Worm (Caenorhabditis elegans) whole organism, young adult: ENCODE data around the gene lias-1.

Source experiments
- B0019.2 ChIP-seq: fragments of 200-800 bp; sonication (Bioruptor generic); conservative IDR thresholded peaks from 2 replicates; pipeline ENCODE4 v1.3.6; 2022; ENCODE audit warnings: missing genetic modification reagents, missing genetic modification characterization, missing compliant biosample characterization
- B0336.3 ChIP-seq: fragments of 200-800 bp; sonication (Bioruptor generic); IDR thresholded peaks from 2 replicates; pipeline ENCODE4 v1.3.6; 2022; ENCODE audit warnings: missing genetic modification characterization, missing compliant biosample characterization
- F33H1.4 ChIP-seq: fragments of 200-800 bp; sonication (Bioruptor generic); IDR thresholded peaks from 2 replicates; pipeline ENCODE4 v1.3.6; 2022; ENCODE audit warnings: missing genetic modification reagents, missing genetic modification characterization, missing compliant biosample characterization
- F55B11.4 ChIP-seq: sonication (generic microtip); optimal IDR thresholded peaks from 2 replicates; lab custom pipeline; 2016; ENCODE audit warnings: missing compliant biosample characterization, missing genetic modification characterization, borderline replicate concordance; ENCODE audit not compliant: insufficient read depth
- T07F8.4 ChIP-seq: sonication (generic microtip); optimal IDR thresholded peaks from 2 replicates; lab custom pipeline; 2016; ENCODE audit warnings: mild to moderate bottlenecking, missing genetic modification characterization, moderate library complexity, missing compliant biosample characterization
- Y53F4B.3 ChIP-seq: fragments of 200-800 bp; sonication (Bioruptor generic); IDR thresholded peaks from 2 replicates; pipeline ENCODE4 v1.3.6; 2022; ENCODE audit warnings: missing genetic modification reagents, missing genetic modification characterization, missing compliant biosample characterization
- Y79H2A.3 ChIP-seq: fragments of 200-800 bp; sonication (Bioruptor generic); conservative IDR thresholded peaks from 2 replicates; pipeline ENCODE4 v1.3.6; 2022; ENCODE audit warnings: missing genetic modification reagents, missing genetic modification characterization, missing compliant biosample characterization
- ZK185.1 ChIP-seq: sonication (generic microtip); optimal IDR thresholded peaks from 2 replicates; lab custom pipeline; 2016; ENCODE audit warnings: mild to moderate bottlenecking, missing genetic modification characterization, missing compliant biosample characterization; ENCODE audit not compliant: poor library complexity, severe bottlenecking
- aptf-3 ChIP-seq: fragments of 200-800 bp; sonication (Bioruptor generic); IDR thresholded peaks from 2 replicates; pipeline ENCODE4 v1.3.6; 2022; ENCODE audit warnings: missing genetic modification characterization, missing compliant biosample characterization
- atf-7 ChIP-seq: sonication (generic microtip); optimal IDR thresholded peaks from 2 replicates; lab custom pipeline; 2017; ENCODE audit warnings: mild to moderate bottlenecking, missing genetic modification characterization, missing compliant biosample characterization
- attf-5 ChIP-seq: fragments of 200-800 bp; sonication (Bioruptor generic); optimal IDR thresholded peaks from 2 replicates; lab custom pipeline; 2018; ENCODE audit warnings: mild to moderate bottlenecking, missing genetic modification characterization, missing compliant biosample characterization
- bed-1 ChIP-seq: fragments of 200-800 bp; sonication (Bioruptor generic); IDR thresholded peaks from 2 replicates; pipeline ENCODE4 v1.3.6; 2022; ENCODE audit warnings: missing genetic modification reagents, missing genetic modification characterization, missing compliant biosample characterization
- cebp-2 ChIP-seq: fragments of 200-800 bp; sonication (Bioruptor generic); IDR thresholded peaks from 2 replicates; pipeline ENCODE4 v1.3.6; 2022; ENCODE audit warnings: missing genetic modification characterization, missing compliant biosample characterization
- ceh-100 ChIP-seq: fragments of 200-800 bp; sonication (Bioruptor generic); IDR thresholded peaks from 2 replicates; pipeline ENCODE4 v1.3.6; 2022; ENCODE audit warnings: missing genetic modification reagents, missing genetic modification characterization, missing compliant biosample characterization
- ceh-40 ChIP-seq: fragments of 200-800 bp; sonication (Bioruptor generic); IDR thresholded peaks from 2 replicates; pipeline ENCODE4 v1.3.6; 2022; ENCODE audit warnings: missing genetic modification characterization, missing compliant biosample characterization
- ceh-79 ChIP-seq: sonication (generic microtip); optimal IDR thresholded peaks from 2 replicates; lab custom pipeline; 2017; ENCODE audit warnings: mild to moderate bottlenecking, missing genetic modification characterization, missing compliant biosample characterization
- dpl-1 ChIP-seq: fragments of 150-350 bp; optimal IDR thresholded peaks from 2 replicates; lab custom pipeline; 2014; ENCODE audit warnings: missing biosample characterization, missing genetic modification reagents, missing genetic modification characterization
- egrh-3 ChIP-seq: fragments of 200-800 bp; sonication (Bioruptor generic); IDR thresholded peaks from 2 replicates; pipeline ENCODE4 v1.3.6; 2022; ENCODE audit warnings: missing genetic modification reagents, missing genetic modification characterization, missing compliant biosample characterization
- hlh-12 ChIP-seq: sonication (generic microtip); optimal IDR thresholded peaks from 2 replicates; lab custom pipeline; 2016; ENCODE audit warnings: missing genetic modification characterization, missing compliant biosample characterization
- let-526 ChIP-seq: fragments of 200-800 bp; sonication (Bioruptor generic); IDR thresholded peaks from 2 replicates; pipeline ENCODE4 v1.3.6; 2022; ENCODE audit warnings: missing genetic modification reagents, missing genetic modification characterization, missing compliant biosample characterization
- let-607 ChIP-seq, 2 experiments: fragments of 200-800 bp in 1 of 2; sonication (Bioruptor generic) in 1 of 2; sonication (generic microtip) in 1 of 2; optimal IDR thresholded peaks; 2 replicates each; lab custom pipeline; 2016 to 2018; ENCODE audit warnings: mild to moderate bottlenecking in 2 of 2, missing compliant biosample characterization in 2 of 2, missing genetic modification characterization in 2 of 2, moderate library complexity in 2 of 2, missing genotype in 1 of 2
- lin-26 ChIP-seq: fragments of 200-800 bp; sonication (Bioruptor generic); IDR thresholded peaks from 2 replicates; pipeline ENCODE4 v1.3.6; 2022; ENCODE audit warnings: missing genetic modification reagents, missing genetic modification characterization, missing compliant biosample characterization
- lin-40 ChIP-seq: sonication (generic microtip); optimal IDR thresholded peaks from 2 replicates; lab custom pipeline; 2016; ENCODE audit warnings: missing genetic modification characterization, mild to moderate bottlenecking, missing compliant biosample characterization, missing genotype, missing genetic modification reagents
- lir-1 ChIP-seq: fragments of 200-800 bp; sonication (Bioruptor generic); conservative IDR thresholded peaks from 2 replicates; pipeline ENCODE4 v1.3.6; 2022; ENCODE audit warnings: missing genetic modification reagents, missing genetic modification characterization, missing compliant biosample characterization
- lsy-27 ChIP-seq: sonication (generic microtip); optimal IDR thresholded peaks from 2 replicates; lab custom pipeline; 2017; ENCODE audit warnings: missing genetic modification characterization, mild to moderate bottlenecking, missing compliant biosample characterization, antibody characterized with exemption, missing genotype, borderline replicate concordance; ENCODE audit not compliant: insufficient read depth
- mel-28 ChIP-seq: sonication (generic microtip); optimal IDR thresholded peaks from 2 replicates; lab custom pipeline; 2016; ENCODE audit warnings: borderline replicate concordance, mild to moderate bottlenecking, missing genetic modification characterization, missing compliant biosample characterization
- mxl-1 ChIP-seq: sonication (generic microtip); optimal IDR thresholded peaks from 2 replicates; lab custom pipeline; 2016; ENCODE audit warnings: missing genetic modification characterization, missing compliant biosample characterization
- sdz-38 ChIP-seq: sonication (generic microtip); optimal IDR thresholded peaks from 2 replicates; lab custom pipeline; 2016; ENCODE audit warnings: missing genotype, missing genetic modification characterization, missing compliant biosample characterization
- sea-2 ChIP-seq: fragments of 200-800 bp; sonication (Bioruptor generic); IDR thresholded peaks from 2 replicates; pipeline ENCODE4 v1.3.6; 2022; ENCODE audit warnings: missing genetic modification characterization, missing compliant biosample characterization
- snpc-1.3 ChIP-seq: sonication (generic microtip); optimal IDR thresholded peaks from 2 replicates; lab custom pipeline; 2017; ENCODE audit warnings: missing genetic modification characterization, mild to moderate bottlenecking, missing compliant biosample characterization, antibody characterized with exemption, moderate library complexity, missing genotype, missing genetic modification reagents; ENCODE audit not compliant: insufficient read depth
- snpc-3.4 ChIP-seq: sonication (generic microtip); optimal IDR thresholded peaks from 2 replicates; lab custom pipeline; 2017; ENCODE audit warnings: missing genetic modification characterization, mild to moderate bottlenecking, missing compliant biosample characterization, antibody characterized with exemption, moderate library complexity, missing genotype, missing genetic modification reagents
- snpc-4 ChIP-seq, 5 experiments: fragments of 150-350 bp in 1 of 5; sonication (generic microtip) in 4 of 5; optimal IDR thresholded peaks; 2 replicates each; lab custom pipeline; 2014 to 2018; ENCODE audit warnings: missing genetic modification characterization in 5 of 5, missing biosample characterization in 3 of 5, antibody characterized with exemption in 2 of 5, mild to moderate bottlenecking in 2 of 5, missing compliant biosample characterization in 2 of 5, missing genotype in 2 of 5, moderate library complexity in 2 of 5, missing genetic modification reagents in 1 of 5
- ztf-26 ChIP-seq: sonication (generic microtip); optimal IDR thresholded peaks from 2 replicates; lab custom pipeline; 2017; ENCODE audit warnings: missing genetic modification characterization, missing compliant biosample characterization
- ztf-28 ChIP-seq: fragments of 200-800 bp; sonication (Bioruptor generic); IDR thresholded peaks from 2 replicates; pipeline ENCODE4 v1.3.6; 2022; ENCODE audit warnings: missing genetic modification reagents, missing genetic modification characterization, missing compliant biosample characterization

Gene lias-1

DNA sequence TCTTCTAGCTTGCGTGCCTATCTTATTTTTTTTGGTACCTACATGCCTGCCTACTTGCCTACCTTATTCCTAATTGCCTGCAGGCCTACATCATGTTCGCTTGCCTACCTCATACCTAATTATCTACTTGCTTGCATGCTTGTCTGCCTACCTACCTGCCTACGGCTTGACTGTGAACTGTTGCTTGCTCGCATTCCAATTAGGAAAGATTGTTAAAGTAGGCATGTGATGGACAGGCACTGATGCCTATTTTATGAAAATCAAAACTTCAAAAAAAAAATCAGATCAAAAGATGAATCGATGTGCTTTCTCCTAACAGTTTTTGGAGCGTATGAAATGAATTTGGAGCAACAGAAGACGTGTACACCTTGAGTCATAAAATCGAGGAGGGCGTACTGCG, 45.5 kb upstream of the lias-1 start:
- TF ChIP-seq B0019.2 (GFP tag; lab: Robert Waterston, UW) (no peak), F33H1.4 (no peak), lin-26 (GFP tag; lab: Robert Waterston, UW) (no peak), ztf-26 (tag; lab: Kevin White, UChicago) (no peak), dpl-1 (no peak), Y79H2A.3 (GFP tag; lab: Robert Waterston, UW) (no peak)
- TF ChIP-seq, all 124 proteins: peak for 0

DNA sequence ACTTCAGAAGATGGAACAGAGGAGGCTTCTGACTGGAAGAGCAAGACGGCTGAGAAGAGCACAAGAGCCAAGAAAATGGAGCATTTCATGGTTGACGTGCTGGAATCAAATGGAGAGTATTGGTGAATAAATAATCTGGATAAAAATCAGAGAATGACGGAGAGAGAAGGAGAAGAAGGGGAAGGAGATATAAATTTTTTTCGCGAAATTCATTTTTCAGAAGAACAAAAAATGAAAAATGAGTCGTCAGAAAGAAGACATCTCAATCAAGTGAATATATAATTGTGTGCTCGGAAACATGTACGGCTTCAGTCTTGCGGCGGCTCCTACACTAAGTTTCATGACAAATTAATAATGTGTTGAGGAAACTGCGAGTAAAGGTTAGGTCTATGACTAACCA, 44.8 kb upstream of the lias-1 start, which contains the start of gene C54C6.5:
C54C6.5 (minus strand) TSS at position 101 of the 400 bp plus-strand sequence.
- TF ChIP-seq bed-1 (GFP tag; lab: Robert Waterston, UW) (no peak), F55B11.4 (tag; lab: Kevin White, UChicago) (no peak), hlh-12 (tag; lab: Kevin White, UChicago) (no peak), sea-2 (GFP tag; lab: Robert Waterston, UW) (no peak), dpl-1 (no peak), lsy-27 (tag; lab: Kevin White, UChicago) (no peak), lin-40 (tag; lab: Kevin White, UChicago) (no peak), Y53F4B.3 (GFP tag; lab: Robert Waterston, UW) (no peak), sdz-38 (tag; lab: Kevin White, UChicago) (no peak), snpc-3.4 (no peak), atf-7 (tag; lab: Kevin White, UChicago) (no peak), B0336.3 (GFP tag; lab: Robert Waterston, UW) (no peak), ZK185.1 (tag; lab: Kevin White, UChicago) (no peak), ztf-28 (no peak)

DNA sequence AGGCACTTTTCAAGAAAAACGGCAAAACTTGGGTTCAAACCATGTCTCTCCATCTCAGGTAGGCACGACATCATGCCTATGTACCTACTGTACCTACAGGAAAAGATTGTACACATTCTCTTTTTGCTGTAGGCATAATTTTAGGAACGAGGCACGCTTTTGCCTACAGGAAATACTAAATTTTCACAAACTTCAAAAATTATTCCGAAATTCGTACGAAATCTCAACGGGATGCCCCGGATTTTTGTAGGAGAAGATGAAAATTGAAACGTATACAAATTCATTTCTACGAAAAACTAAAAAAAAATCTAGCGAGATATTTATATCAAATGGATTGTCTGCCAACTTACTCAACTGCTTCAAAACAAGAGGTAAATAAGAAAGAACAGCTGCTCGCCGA, 43.1 kb upstream of the lias-1 start, which contains the start of gene C54C6.11:
C54C6.11 (plus strand) TSS at position 301 of the 400 bp plus-strand sequence.
- no peak for TF ChIP-seq egrh-3 (GFP tag; lab: Robert Waterston, UW)
- TF ChIP-seq lir-1 = no peak
- TF ChIP-seq Y53F4B.3 (GFP tag; lab: Robert Waterston, UW) = no peak
- no peak for TF ChIP-seq let-607 (tag; optimal IDR thresholded peaks at IDR 0.05; lab: Kevin White, UChicago)
- TF ChIP-seq T07F8.4 (tag; lab: Kevin White, UChicago) = no peak
- no peak for TF ChIP-seq attf-5 (GFP tag; lab: Kevin White, UChicago)
- TF ChIP-seq, all 124 proteins: peak for 0

DNA sequence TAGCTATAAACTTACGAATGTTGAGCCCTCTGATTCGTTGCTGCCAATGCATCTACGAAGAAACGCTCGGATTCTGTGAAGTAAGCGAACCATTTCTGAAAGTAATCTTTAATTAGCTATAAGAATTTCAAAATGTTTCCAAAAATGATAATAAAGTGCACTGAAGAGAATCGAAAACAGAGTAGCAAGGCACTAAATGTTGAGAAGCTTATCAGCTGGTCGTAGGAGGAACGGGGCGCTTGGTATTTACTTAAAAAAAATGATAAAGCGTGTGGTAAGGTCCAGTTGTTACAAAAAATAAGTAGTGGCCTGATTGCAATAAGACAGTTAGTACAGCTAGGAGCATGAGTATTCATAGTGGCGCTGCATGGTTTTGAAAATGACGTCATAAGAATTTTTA, 41.4 kb upstream of the lias-1 start, which contains the start of gene C54C6.7:
C54C6.7 (minus strand) TSS at position 101 of the 400 bp plus-strand sequence.
- TF ChIP-seq lsy-27 (tag; lab: Kevin White, UChicago) (no peak), ceh-100 (GFP tag; lab: Robert Waterston, UW) (no peak), ceh-40 (GFP tag; lab: Robert Waterston, UW) (no peak), cebp-2 (no peak), mxl-1 (no peak), lin-40 (tag; lab: Kevin White, UChicago) (no peak), snpc-4 (GFP tag; optimal IDR thresholded peaks at IDR 0.05; lab: Kevin White, UChicago) (no peak), snpc-4 (tag; optimal IDR thresholded peaks at IDR 0.05; lab: Kevin White, UChicago) (no peak), mel-28 (tag; lab: Kevin White, UChicago) (no peak), ceh-79 (tag; lab: Kevin White, UChicago) (no peak), let-607 (tag; optimal IDR thresholded peaks at IDR 0.05; lab: Kevin White, UChicago) (no peak), ztf-28 (no peak), aptf-3 (GFP tag; lab: Robert Waterston, UW) (no peak), snpc-3.4 (no peak), snpc-1.3 (no peak), let-526 (GFP tag; lab: Robert Waterston, UW) (no peak), ztf-26 (tag; lab: Kevin White, UChicago) (no peak)
